Fruit fly (Drosophila melanogaster) whole organism, embryonic: ENCODE data around the gene CG32767.

Experiments
- Atf6 ChIP-seq: fragments of 200-800 bp; sonication (Bioruptor generic); IDR thresholded peaks from 2 replicates; pipeline ENCODE4 v1.3.6; 2022; ENCODE audit warnings: missing biosample characterization, missing genetic modification characterization
- B-H2 ChIP-seq: fragments of 200-800 bp; sonication (Bioruptor generic); optimal IDR thresholded peaks from 2 replicates; lab custom pipeline; 2018; ENCODE audit warnings: missing biosample characterization, mild to moderate bottlenecking, missing genetic modification characterization
- CG1024 ChIP-seq: fragments of 200-800 bp; sonication (Bioruptor generic); IDR thresholded peaks from 2 replicates; pipeline ENCODE4 v1.3.6; 2022; ENCODE audit warnings: missing biosample characterization, missing genetic modification characterization
- CG10959 ChIP-seq: fragments of 200-800 bp; sonication (Bioruptor generic); IDR thresholded peaks from 2 replicates; pipeline ENCODE4 v1.3.6; 2022; ENCODE audit warnings: missing biosample characterization, missing genetic modification characterization
- CG11085 ChIP-seq: fragments of 200-800 bp; sonication (Bioruptor generic); IDR thresholded peaks from 2 replicates; pipeline ENCODE4 v1.3.6; 2022; ENCODE audit warnings: missing biosample characterization, missing genetic modification characterization
- CG13123 ChIP-seq: fragments of 200-800 bp; sonication (Bioruptor generic); optimal IDR thresholded peaks from 2 replicates; lab custom pipeline; 2016; ENCODE audit warnings: missing biosample characterization, missing genetic modification characterization
- CG13775 ChIP-seq: fragments of 200-800 bp; sonication (Bioruptor generic); optimal IDR thresholded peaks from 3 replicates; lab custom pipeline; 2017; ENCODE audit warnings: missing biosample characterization, mild to moderate bottlenecking, missing genetic modification characterization
- CG14050 ChIP-seq: fragments of 200-800 bp; sonication (Bioruptor generic); IDR thresholded peaks from 3 replicates; pipeline ENCODE4 v1.3.6; 2022; ENCODE audit warnings: missing biosample characterization, missing genetic modification characterization
- CG15011 ChIP-seq: fragments of 200-800 bp; sonication (Bioruptor generic); optimal IDR thresholded peaks from 3 replicates; lab custom pipeline; 2018; ENCODE audit warnings: missing biosample characterization, mild to moderate bottlenecking, missing genetic modification characterization
- CG16813 ChIP-seq: fragments of 200-800 bp; sonication (Bioruptor generic); IDR thresholded peaks from 3 replicates; pipeline ENCODE4 v1.3.6; 2022; ENCODE audit warnings: missing biosample characterization, missing genetic modification characterization; ENCODE audit not compliant: partially characterized antibody
- CG17361 ChIP-seq: fragments of 200-800 bp; sonication (Bioruptor generic); IDR thresholded peaks from 3 replicates; pipeline ENCODE4 v1.3.6; 2022; ENCODE audit warnings: missing biosample characterization, missing genetic modification characterization
- CG2129 ChIP-seq: fragments of 200-800 bp; sonication (Bioruptor generic); IDR thresholded peaks from 2 replicates; pipeline ENCODE4 v1.3.6; 2022; ENCODE audit warnings: missing biosample characterization, missing genetic modification characterization; ENCODE audit not compliant: partially characterized antibody
- CG31388 ChIP-seq: fragments of 200-800 bp; sonication (Bioruptor generic); optimal IDR thresholded peaks from 2 replicates; lab custom pipeline; 2016; ENCODE audit warnings: missing biosample characterization, missing genetic modification characterization
- CG3163 ChIP-seq: fragments of 200-800 bp; sonication (Bioruptor generic); optimal IDR thresholded peaks from 3 replicates; lab custom pipeline; 2016; ENCODE audit warnings: missing biosample characterization, missing genetic modification characterization
- CG33213 ChIP-seq: fragments of 200-800 bp; sonication (Bioruptor generic); optimal IDR thresholded peaks from 3 replicates; lab custom pipeline; 2016; ENCODE audit warnings: missing biosample characterization, missing genetic modification characterization
- CG33557 ChIP-seq: fragments of 200-800 bp; sonication (Bioruptor generic); optimal IDR thresholded peaks from 2 replicates; lab custom pipeline; 2019; ENCODE audit warnings: missing biosample characterization, mild to moderate bottlenecking, missing genetic modification characterization, moderate library complexity
- CG3838 ChIP-seq: fragments of 200-800 bp; sonication (Bioruptor generic); optimal IDR thresholded peaks from 3 replicates; lab custom pipeline; 2016; ENCODE audit warnings: missing biosample characterization, missing genetic modification characterization
- CG6654 ChIP-seq: fragments of 200-800 bp; sonication (Bioruptor generic); optimal IDR thresholded peaks from 2 replicates; lab custom pipeline; 2017; ENCODE audit warnings: missing biosample characterization, mild to moderate bottlenecking, missing genetic modification characterization
- CG7372 ChIP-seq: fragments of 200-800 bp; sonication (Bioruptor generic); IDR thresholded peaks from 2 replicates; pipeline ENCODE4 v1.3.6; 2022; ENCODE audit warnings: missing biosample characterization, missing genetic modification characterization
- CG7556 ChIP-seq: fragments of 200-800 bp; sonication (Bioruptor generic); optimal IDR thresholded peaks from 2 replicates; lab custom pipeline; 2017; ENCODE audit warnings: missing biosample characterization, mild to moderate bottlenecking, missing genetic modification characterization
- CG7963 ChIP-seq: fragments of 200-800 bp; sonication (Bioruptor generic); IDR thresholded peaks from 3 replicates; pipeline ENCODE4 v1.3.6; 2022; ENCODE audit warnings: missing biosample characterization, missing genetic modification characterization; ENCODE audit not compliant: partially characterized antibody
- CG8765 ChIP-seq: fragments of 200-800 bp; sonication (Bioruptor generic); IDR thresholded peaks from 2 replicates; pipeline ENCODE4 v1.3.6; 2022; ENCODE audit warnings: missing biosample characterization, missing genetic modification characterization
- CG9876 ChIP-seq: fragments of 200-800 bp; sonication (Bioruptor generic); optimal IDR thresholded peaks from 2 replicates; lab custom pipeline; 2016; ENCODE audit warnings: missing biosample characterization, missing genetic modification characterization
- D19A ChIP-seq: fragments of 200-800 bp; optimal IDR thresholded peaks from 3 replicates; lab custom pipeline; 2019; ENCODE audit warnings: missing biosample characterization, mild to moderate bottlenecking, missing genetic modification characterization, moderate library complexity
- Deaf1 ChIP-seq: fragments of 200-800 bp; optimal IDR thresholded peaks from 3 replicates; lab custom pipeline; 2019; ENCODE audit warnings: missing biosample characterization, mild to moderate bottlenecking, missing genetic modification characterization, moderate library complexity
- Dp ChIP-seq: fragments of 200-800 bp; sonication (Bioruptor generic); optimal IDR thresholded peaks from 2 replicates; lab custom pipeline; 2018; ENCODE audit warnings: missing biosample characterization, mild to moderate bottlenecking, missing genetic modification characterization, moderate library complexity
- Hey ChIP-seq: fragments of 200-800 bp; sonication (Bioruptor generic); optimal IDR thresholded peaks from 3 replicates; lab custom pipeline; 2018; ENCODE audit warnings: missing biosample characterization, mild to moderate bottlenecking, missing genetic modification characterization
- Lhr ChIP-seq: fragments of 200-800 bp; sonication (Bioruptor generic); optimal IDR thresholded peaks from 3 replicates; lab custom pipeline; 2017; ENCODE audit warnings: mild to moderate bottlenecking, missing biosample characterization, missing genetic modification reagents, missing genetic modification characterization
- MBD-R2 ChIP-seq: fragments of 200-800 bp; sonication (Bioruptor generic); IDR thresholded peaks from 2 replicates; pipeline ENCODE4 v1.3.6; 2022; ENCODE audit warnings: missing biosample characterization, missing genetic modification characterization
- NFAT ChIP-seq: fragments of 200-800 bp; sonication (Bioruptor generic); IDR thresholded peaks from 2 replicates; pipeline ENCODE4 v1.3.6; 2022; ENCODE audit warnings: missing biosample characterization, missing genetic modification characterization
- Sry-β ChIP-seq: fragments of 200-800 bp; sonication (Bioruptor generic); optimal IDR thresholded peaks from 2 replicates; lab custom pipeline; 2018; ENCODE audit warnings: missing biosample characterization, mild to moderate bottlenecking, missing genetic modification characterization, moderate library complexity
- Trl ChIP-seq, 3 experiments: fragments of >200 bp in 2 of 3; fragments of 200-800 bp in 1 of 3; sonication (Bioruptor generic) in 1 of 3; optimal IDR thresholded peaks; 2 replicates in 1 of 3; 3 replicates in 2 of 3; lab custom pipeline; 2016 to 2017; ENCODE audit warnings: missing biosample characterization in 1 of 3, missing genetic modification characterization in 1 of 3
- ara ChIP-seq: fragments of 200-800 bp; sonication (Bioruptor generic); IDR thresholded peaks from 2 replicates; pipeline ENCODE4 v1.3.6; 2022; ENCODE audit warnings: missing biosample characterization, missing genetic modification characterization
- cato ChIP-seq: fragments of 200-800 bp; sonication (Bioruptor generic); optimal IDR thresholded peaks from 2 replicates; lab custom pipeline; 2016; ENCODE audit warnings: missing biosample characterization, missing genetic modification characterization, borderline replicate concordance
- croc ChIP-seq: fragments of 200-800 bp; sonication (Bioruptor generic); conservative IDR thresholded peaks from 3 replicates; pipeline ENCODE4 v1.3.6; 2022; ENCODE audit warnings: missing biosample characterization, missing genetic modification characterization
- dmrt99B ChIP-seq: fragments of 200-800 bp; sonication (Bioruptor generic); optimal IDR thresholded peaks from 2 replicates; lab custom pipeline; 2018; ENCODE audit warnings: missing biosample characterization, mild to moderate bottlenecking, missing genetic modification characterization, moderate library complexity
- fd64A ChIP-seq: fragments of 200-800 bp; sonication (Bioruptor generic); optimal IDR thresholded peaks from 3 replicates; lab custom pipeline; 2018; ENCODE audit warnings: missing biosample characterization, mild to moderate bottlenecking, missing genetic modification characterization
- ftz-f1 ChIP-seq: fragments of 200-800 bp; sonication (Bioruptor generic); optimal IDR thresholded peaks from 2 replicates; lab custom pipeline; 2016; ENCODE audit warnings: missing biosample characterization, missing genetic modification characterization
- hkb ChIP-seq, 2 experiments: fragments of 200-800 bp in 1 of 2; fragments of >200 bp in 1 of 2; sonication (Bioruptor generic) in 1 of 2; IDR thresholded peaks in 1 of 2; optimal IDR thresholded peaks in 1 of 2; 2 replicates each; pipeline versions ENCODE4 v1.3.6 to Lab custom; 2017 to 2022; ENCODE audit warnings: missing biosample characterization in 1 of 2, missing genetic modification characterization in 1 of 2
- lov ChIP-seq, 2 experiments: fragments of 200-800 bp in 1 of 2; fragments of >200 bp in 1 of 2; sonication (Bioruptor generic) in 1 of 2; IDR thresholded peaks in 1 of 2; optimal IDR thresholded peaks in 1 of 2; 2 replicates in 1 of 2; 3 replicates in 1 of 2; pipeline versions ENCODE4 v1.3.6 to Lab custom; 2017 to 2022; ENCODE audit warnings: missing biosample characterization in 1 of 2, missing genetic modification characterization in 1 of 2
- mld ChIP-seq: fragments of 200-800 bp; sonication (Bioruptor generic); IDR thresholded peaks from 3 replicates; pipeline ENCODE4 v1.3.6; 2022; ENCODE audit warnings: missing biosample characterization, missing genetic modification characterization; ENCODE audit not compliant: partially characterized antibody
- oc ChIP-seq: fragments of 200-800 bp; sonication (Bioruptor generic); optimal IDR thresholded peaks from 2 replicates; lab custom pipeline; 2018; ENCODE audit warnings: missing biosample characterization, mild to moderate bottlenecking, missing genetic modification characterization, moderate library complexity
- ranshi ChIP-seq: fragments of 200-800 bp; sonication (Bioruptor generic); IDR thresholded peaks from 2 replicates; pipeline ENCODE4 v1.3.6; 2022; ENCODE audit warnings: missing biosample characterization, missing genetic modification characterization
- ro ChIP-seq: fragments of 200-800 bp; sonication (Bioruptor generic); IDR thresholded peaks from 2 replicates; pipeline ENCODE4 v1.3.6; 2022; ENCODE audit warnings: missing biosample characterization, missing genetic modification characterization
- sens ChIP-seq: fragments of 200-800 bp; sonication (Bioruptor generic); peaks from one replicate; lab custom pipeline; 2016; ENCODE audit warnings: missing biosample characterization, missing genetic modification characterization
- sna ChIP-seq: fragments of 200-800 bp; sonication (Bioruptor generic); IDR thresholded peaks from 2 replicates; pipeline ENCODE4 v1.3.6; 2022; ENCODE audit warnings: missing biosample characterization, missing genetic modification characterization; ENCODE audit not compliant: partially characterized antibody
- stc ChIP-seq: fragments of 200-800 bp; sonication (Bioruptor generic); IDR thresholded peaks from 2 replicates; pipeline ENCODE4 v1.3.6; 2022; ENCODE audit warnings: missing biosample characterization, missing genetic modification characterization
- unc-4 ChIP-seq: fragments of 200-800 bp; sonication (Bioruptor generic); IDR thresholded peaks from 2 replicates; pipeline ENCODE4 v1.3.6; 2022; ENCODE audit warnings: missing biosample characterization, missing genetic modification characterization; ENCODE audit not compliant: partially characterized antibody

The CG32767 gene

DNA sequence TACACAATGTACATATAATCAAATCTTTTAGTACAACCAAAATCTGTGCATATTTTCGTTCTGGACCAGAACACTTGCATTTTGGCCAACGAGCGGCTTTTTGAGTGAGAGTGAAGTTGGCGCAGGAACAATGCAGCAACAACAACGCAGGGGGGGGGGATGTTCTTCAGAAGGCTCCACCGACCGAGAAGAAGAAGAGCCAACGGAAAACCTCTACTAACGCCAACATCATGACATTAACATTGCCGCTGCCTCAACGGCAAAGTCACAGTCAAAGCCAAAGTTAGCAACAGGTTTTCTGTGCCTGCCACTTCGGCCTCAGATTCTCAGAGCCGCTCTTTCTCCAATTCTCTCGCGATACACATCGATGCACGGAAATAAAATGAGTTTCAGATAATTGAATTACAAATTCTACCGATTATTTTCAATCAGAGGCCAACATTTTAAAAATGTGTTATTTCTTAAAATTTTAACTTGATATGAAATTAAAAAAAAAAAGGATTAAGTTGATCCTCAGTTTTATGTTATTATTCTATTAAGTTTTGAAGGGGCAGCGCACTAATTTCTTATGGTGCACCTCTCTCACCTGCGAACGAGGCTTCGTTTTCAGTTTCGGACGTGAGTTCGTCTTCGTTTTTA, 38.2 kb downstream of the CG32767 start (continued):
- peak; percentile 78 for TF ChIP-seq D19A (tag; lab: Kevin White, UChicago)
- peak; percentile 13 for TF ChIP-seq CG3163 (GFP tag; lab: Kevin White, UChicago)
- TF ChIP-seq dmrt99B (tag; lab: Kevin White, UChicago): peak; percentile 87
- TF ChIP-seq sna (GFP tag; lab: Robert Waterston, UW): no peak
- peak; percentile 88 for TF ChIP-seq CG7556
- TF ChIP-seq MBD-R2: no peak
- TF ChIP-seq Dp (GFP tag; lab: Kevin White, UChicago): no peak
- peak; percentile 84 for TF ChIP-seq CG17361 (GFP tag; lab: Robert Waterston, UW)
- 0 out of 2 replicates have a peak, but pooled peaks have one; percentile 25 for TF ChIP-seq ro (GFP tag; lab: Robert Waterston, UW)
- TF ChIP-seq NFAT: 0 out of 2 replicates have a peak, but pooled peaks have one; percentile 40
- TF ChIP-seq CG6654 (GFP tag; lab: Kevin White, UChicago): peak; percentile 9
- peak; percentile 42 for TF ChIP-seq Lhr (GFP tag; lab: Kevin White, UChicago)
- TF ChIP-seq CG3838: no peak
- no peak; the same call in 1 of the 2 replicates for TF ChIP-seq CG10959 (GFP tag; lab: Robert Waterston, UW)
- no peak for TF ChIP-seq mld (GFP tag; lab: Robert Waterston, UW)
- TF ChIP-seq CG11085 (GFP tag; lab: Robert Waterston, UW): peak; percentile 30; the same call in 1 of the 2 replicates
- TF ChIP-seq CG14050: peak; percentile 65
- peak; percentile 42 for TF ChIP-seq CG13123 (GFP tag; lab: Kevin White, UChicago)
- no peak for TF ChIP-seq fd64A
- TF ChIP-seq CG9876 (GFP tag; lab: Kevin White, UChicago): no peak
- no peak for TF ChIP-seq CG31388 (GFP tag; lab: Kevin White, UChicago)
- TF ChIP-seq oc (tag; lab: Kevin White, UChicago): peak; percentile 70
- peak; percentile 69 for TF ChIP-seq CG15011 (GFP tag; lab: Kevin White, UChicago)
- TF ChIP-seq Hey (tag; lab: Kevin White, UChicago): no peak
- peak; percentile 23 for TF ChIP-seq CG33213 (GFP tag; lab: Kevin White, UChicago)
- peak; percentile 83 for TF ChIP-seq CG33557 (GFP tag; lab: Kevin White, UChicago)
- TF ChIP-seq Atf6 (GFP tag; lab: Robert Waterston, UW): peak; percentile 73
- TF ChIP-seq croc (GFP tag; lab: Robert Waterston, UW): no peak
- TF ChIP-seq CG7963 (GFP tag; lab: Robert Waterston, UW): no peak
- peak; percentile 84 for TF ChIP-seq ranshi (GFP tag; lab: Robert Waterston, UW)
- peak; percentile 72 for TF ChIP-seq cato
- no peak for TF ChIP-seq unc-4
- TF ChIP-seq CG13775: peak; percentile 84
- TF ChIP-seq CG2129: no peak
- peak; percentile 63 for TF ChIP-seq stc (GFP tag; lab: Robert Waterston, UW)
- TF ChIP-seq sens (GFP tag; lab: Kevin White, UChicago): peak; percentile 97
- no peak for TF ChIP-seq Sry-β
- TF ChIP-seq CG7372: peak; percentile 72
- no peak for TF ChIP-seq B-H2 (GFP tag; lab: Kevin White, UChicago)
- TF ChIP-seq hkb (optimal IDR thresholded peaks at IDR 0.05; lab: Kevin White, UChicago): no peak
- peak; percentile 82 for TF ChIP-seq hkb (GFP tag; IDR thresholded peaks at IDR 0.05; lab: Robert Waterston, UW)
- no peak for TF ChIP-seq CG16813 (GFP tag; lab: Robert Waterston, UW)
- TF ChIP-seq ara (GFP tag; lab: Robert Waterston, UW): peak; percentile 81
- peak; percentile 94 for TF ChIP-seq Deaf1
- TF ChIP-seq CG1024 (GFP tag; lab: Robert Waterston, UW): 0 out of 2 replicates have a peak, but pooled peaks have one; percentile 39
- TF ChIP-seq lov (optimal IDR thresholded peaks at IDR 0.05; lab: Kevin White, UChicago): no peak
- TF ChIP-seq lov (GFP tag; IDR thresholded peaks at IDR 0.05; lab: Robert Waterston, UW): 0 out of 3 replicates have a peak, but pooled peaks have one; percentile 25
- no peak for TF ChIP-seq Trl (optimal IDR thresholded peaks at IDR 0.05; lab: Kevin White, UChicago)
- peak; percentile 60 for TF ChIP-seq Trl (GFP tag; optimal IDR thresholded peaks at IDR 0.05; lab: Kevin White, UChicago)
- no peak for TF ChIP-seq ftz-f1 (GFP tag; lab: Kevin White, UChicago)
- peak; percentile 33; the same call in 1 of the 2 replicates for TF ChIP-seq CG8765
